Fruit fly (Drosophila melanogaster) whole organism, prepupa: ENCODE results near the gene Rpt6.

ENCODE experiments used
- CG16779 ChIP-seq: fragments of 200-800 bp; sonication (Bioruptor generic); optimal IDR thresholded peaks from 3 replicates; lab custom pipeline; 2017; ENCODE audit warnings: missing biosample characterization, mild to moderate bottlenecking, missing genetic modification characterization
- CG3032 ChIP-seq: fragments of 200-800 bp; optimal IDR thresholded peaks from 2 replicates; lab custom pipeline; 2019; ENCODE audit warnings: missing biosample characterization, mild to moderate bottlenecking, missing genetic modification characterization, moderate library complexity
- Lpt ChIP-seq: fragments of 200-800 bp; sonication (Bioruptor generic); optimal IDR thresholded peaks from 3 replicates; lab custom pipeline; 2016; ENCODE audit warnings: missing biosample characterization, missing genetic modification characterization
- spab ChIP-seq: fragments of 200-800 bp; sonication (Bioruptor generic); optimal IDR thresholded peaks from 2 replicates; lab custom pipeline; 2017; ENCODE audit warnings: missing biosample characterization, mild to moderate bottlenecking, missing genetic modification characterization, missing genetic modification reagents

- TF ChIP-seq CG3032 (tag; lab: Kevin White, UChicago) = peak; percentile 13
- TF ChIP-seq Lpt (GFP tag; lab: Kevin White, UChicago) = no peak
- TF ChIP-seq CG16779 = no peak
- no peak for TF ChIP-seq spab (GFP tag; lab: Kevin White, UChicago)
Measured at dm6 chrX:21281039-21281911, 34.6 kb upstream of the Rpt6 start, which contains the start of gene Mnr.
